Fruit fly (Drosophila melanogaster) whole organism: ENCODE results near the gene SecCl.

Experiments
- Dll ChIP-seq: fragments of >200 bp; optimal IDR thresholded peaks from 2 replicates; lab custom pipeline; 2017
- psq ChIP-seq: fragments of >200 bp; optimal IDR thresholded peaks from 2 replicates; lab custom pipeline; 2017

DNA sequence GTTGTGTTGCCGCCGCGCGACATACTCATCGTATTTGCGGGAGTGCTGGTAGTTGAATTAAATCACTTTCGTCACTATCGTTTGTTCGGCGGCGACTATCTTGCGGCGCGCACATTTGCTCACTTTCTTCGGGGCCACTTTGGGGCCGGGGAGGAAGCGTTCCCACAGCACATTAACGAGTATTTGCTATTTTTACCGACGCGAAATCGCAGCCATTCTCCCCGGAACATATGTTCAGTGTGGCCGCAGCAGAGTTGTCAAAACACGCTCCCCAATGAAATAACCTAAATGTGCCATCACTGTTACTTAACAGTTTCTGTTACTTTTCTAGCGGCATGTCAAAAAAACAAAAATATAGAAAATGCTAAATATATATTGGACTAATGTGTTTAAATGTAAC, 37.0 kb upstream of the SecCl start, which contains the start of gene frc:
- TF ChIP-seq psq (lab: Kevin White, UChicago): no peak
- no peak for TF ChIP-seq Dll (lab: Kevin White, UChicago)
